Worm (Caenorhabditis elegans): ENCODE measurements around the gene sra-32.

- TF ChIP-seq pha-4 (tag; optimal IDR thresholded peaks at IDR 0.05) (no peak), ceh-30 (tag; optimal IDR thresholded peaks at IDR 0.05) (no peak), ceh-45 (GFP tag; IDR thresholded peaks at IDR 0.05) (no peak), pha-2 (tag; optimal IDR thresholded peaks at IDR 0.05) (no peak), C08G9.2 (tag; optimal IDR thresholded peaks at IDR 0.05) (no peak), lin-11 (tag; optimal IDR thresholded peaks at IDR 0.05) (no peak), ceh-34 (tag; optimal IDR thresholded peaks at IDR 0.05) (no peak), eyg-1 (tag; optimal IDR thresholded peaks at IDR 0.05) (no peak), pqm-1 (tag; optimal IDR thresholded peaks at IDR 0.05) (no peak), sox-4 (tag; optimal IDR thresholded peaks at IDR 0.05) (no peak), ceh-14 (tag; optimal IDR thresholded peaks at IDR 0.05) (no peak)
Observed at ce11 chrII:4482021-4482420, 49.8 kb downstream of the sra-32 start, which contains the start of gene T05C1.2.

All from whole organism, late embryonic.